Worm (Caenorhabditis elegans) whole organism, L4 larva: ENCODE data around the gene F49C5.11.
A peak's percentile ranks its signal among the peaks of the same experiment; 100 is the strongest.

ENCODE experiments used
- ZK337.2 ChIP-seq: fragments of 200-800 bp; sonication (Bioruptor generic); IDR thresholded peaks from 2 replicates; pipeline ENCODE4 v1.3.6; 2022; ENCODE audit warnings: missing genetic modification reagents, missing genetic modification characterization, missing compliant biosample characterization
- aha-1 ChIP-seq: fragments of 150-350 bp; peaks from one replicate; lab custom pipeline; 2014; ENCODE audit warnings: missing biosample characterization, missing genetic modification characterization
- egl-27 ChIP-seq: sonication (generic microtip); optimal IDR thresholded peaks from 3 replicates; lab custom pipeline; 2017; ENCODE audit warnings: missing biosample characterization, missing genetic modification reagents, missing genetic modification characterization
- hlh-30 ChIP-seq: sonication (generic microtip); optimal IDR thresholded peaks from 2 replicates; lab custom pipeline; 2017; ENCODE audit warnings: antibody characterized with exemption, mild to moderate bottlenecking, missing genetic modification characterization, missing compliant biosample characterization; ENCODE audit not compliant: insufficient read depth
- lsy-2 ChIP-seq, 2 experiments: fragments of 150-350 bp in 1 of 2; sonication (generic microtip) in 1 of 2; optimal IDR thresholded peaks; 2 replicates each; lab custom pipeline; 2014 to 2017; ENCODE audit warnings: missing biosample characterization in 2 of 2, missing genetic modification characterization in 2 of 2
- mdl-1 ChIP-seq, 2 experiments: fragments of 150-350 bp in 1 of 2; sonication (generic microtip) in 1 of 2; optimal IDR thresholded peaks; 2 replicates each; lab custom pipeline; 2014 to 2017; ENCODE audit warnings: missing biosample characterization in 2 of 2, missing genetic modification characterization in 2 of 2
- nhr-28 ChIP-seq: fragments of 150-350 bp; optimal IDR thresholded peaks from 2 replicates; lab custom pipeline; 2014; ENCODE audit warnings: missing biosample characterization, missing genetic modification characterization
- zag-1 ChIP-seq: fragments of 150-350 bp; optimal IDR thresholded peaks from 2 replicates; lab custom pipeline; 2014; ENCODE audit warnings: missing biosample characterization, missing genetic modification characterization

- TF ChIP-seq aha-1, result no peak
- TF ChIP-seq mdl-1 (tag; optimal IDR thresholded peaks at IDR 0.05; lab: Kevin White, UChicago), result no peak
- TF ChIP-seq hlh-30 (tag; lab: Kevin White, UChicago), result peak; percentile 22
- no peak for TF ChIP-seq nhr-28 (tag; lab: Kevin White, UChicago)
- no peak for TF ChIP-seq lsy-2 (tag; optimal IDR thresholded peaks at IDR 0.05; lab: Kevin White, UChicago)
- 0 out of 2 replicates have a peak, but pooled peaks have one; percentile 40 for TF ChIP-seq ZK337.2 (GFP tag; lab: Robert Waterston, UW)
- TF ChIP-seq zag-1 (tag; lab: Kevin White, UChicago), result no peak
- TF ChIP-seq egl-27, result no peak
Measured at ce11 chrII:12542594-12542997, 13.1 kb upstream of the F49C5.11 start.
